Worm (Caenorhabditis elegans) whole organism, L4 larva: ENCODE measurements around the gene C45B2.6.

Experiments
- F10B5.3 ChIP-seq: sonication (generic microtip); optimal IDR thresholded peaks from 2 replicates; lab custom pipeline; 2016; ENCODE audit warnings: mild to moderate bottlenecking, missing genetic modification characterization, missing compliant biosample characterization
- aha-1 ChIP-seq: fragments of 150-350 bp; peaks from one replicate; lab custom pipeline; 2014; ENCODE audit warnings: missing biosample characterization, missing genetic modification characterization
- ceh-28 ChIP-seq: fragments of 150-350 bp; optimal IDR thresholded peaks from 2 replicates; lab custom pipeline; 2014; ENCODE audit warnings: missing biosample characterization, missing genetic modification reagents, missing genetic modification characterization
- daf-16 ChIP-seq, 3 experiments: sonication (generic microtip); optimal IDR thresholded peaks; 2 replicates each; lab custom pipeline; 2016 to 2017; ENCODE audit warnings: missing genetic modification characterization in 3 of 3, missing genetic modification reagents in 3 of 3, mild to moderate bottlenecking in 2 of 3, missing compliant biosample characterization in 2 of 3, missing biosample characterization in 1 of 3, moderate library complexity in 1 of 3
- dmd-6 ChIP-seq: fragments of 200-800 bp; sonication (Bioruptor generic); IDR thresholded peaks from 2 replicates; pipeline ENCODE4 v1.3.6; 2022; ENCODE audit warnings: missing genetic modification reagents, missing genetic modification characterization, missing compliant biosample characterization
- dmd-9 ChIP-seq: fragments of 200-800 bp; sonication (Bioruptor generic); IDR thresholded peaks from 2 replicates; pipeline ENCODE4 v1.3.6; 2022; ENCODE audit warnings: missing genetic modification reagents, missing genetic modification characterization, missing compliant biosample characterization
- dve-1 ChIP-seq: sonication (generic microtip); optimal IDR thresholded peaks from 2 replicates; lab custom pipeline; 2017; ENCODE audit warnings: antibody characterized with exemption, mild to moderate bottlenecking, missing genetic modification characterization, missing compliant biosample characterization; ENCODE audit not compliant: insufficient read depth
- fkh-10 ChIP-seq: fragments of 150-350 bp; optimal IDR thresholded peaks from 2 replicates; lab custom pipeline; 2014; ENCODE audit warnings: missing biosample characterization, missing genetic modification reagents, missing genetic modification characterization
- hlh-11 ChIP-seq: fragments of 200-800 bp; sonication (Bioruptor generic); optimal IDR thresholded peaks from 2 replicates; lab custom pipeline; 2018; ENCODE audit warnings: mild to moderate bottlenecking, missing genetic modification characterization, missing compliant biosample characterization
- hmg-1.1 ChIP-seq: fragments of 200-800 bp; sonication (Bioruptor generic); IDR thresholded peaks from 2 replicates; pipeline ENCODE4 v1.3.6; 2022; ENCODE audit warnings: missing genetic modification reagents, missing genetic modification characterization, missing compliant biosample characterization
- lsy-2 ChIP-seq, 2 experiments: fragments of 150-350 bp in 1 of 2; sonication (generic microtip) in 1 of 2; optimal IDR thresholded peaks; 2 replicates each; lab custom pipeline; 2014 to 2017; ENCODE audit warnings: missing biosample characterization in 2 of 2, missing genetic modification characterization in 2 of 2
- mdt-29 ChIP-seq: fragments of 200-800 bp; sonication (Bioruptor generic); IDR thresholded peaks from 2 replicates; pipeline ENCODE4 v1.3.6; 2022; ENCODE audit warnings: missing genetic modification reagents, missing genetic modification characterization, missing compliant biosample characterization
- nhr-28 ChIP-seq: fragments of 150-350 bp; optimal IDR thresholded peaks from 2 replicates; lab custom pipeline; 2014; ENCODE audit warnings: missing biosample characterization, missing genetic modification characterization
- php-3 ChIP-seq: fragments of 200-800 bp; sonication (Bioruptor generic); IDR thresholded peaks from 2 replicates; pipeline ENCODE4 v1.3.6; 2022; ENCODE audit warnings: missing genetic modification reagents, missing genetic modification characterization, missing compliant biosample characterization
- pqm-1 ChIP-seq: sonication (generic microtip); optimal IDR thresholded peaks from 2 replicates; lab custom pipeline; 2017; ENCODE audit warnings: missing biosample characterization, missing genetic modification characterization
- snpc-1.2 ChIP-seq: fragments of 200-800 bp; sonication (Bioruptor generic); IDR thresholded peaks from 2 replicates; pipeline ENCODE4 v1.3.6; 2022; ENCODE audit warnings: missing genetic modification reagents, missing genetic modification characterization, missing compliant biosample characterization
- unc-62 ChIP-seq, 3 experiments: fragments of 150-350 bp in 1 of 3; sonication (generic microtip); optimal IDR thresholded peaks in 2 of 3; peaks in 1 of 3; 1 replicate in 1 of 3; 2 replicates in 2 of 3; lab custom pipeline; 2014 to 2017; ENCODE audit warnings: missing biosample characterization in 3 of 3, missing genetic modification characterization in 3 of 3, missing genetic modification reagents in 3 of 3, missing genotype in 1 of 3

The C45B2.6 gene

DNA sequence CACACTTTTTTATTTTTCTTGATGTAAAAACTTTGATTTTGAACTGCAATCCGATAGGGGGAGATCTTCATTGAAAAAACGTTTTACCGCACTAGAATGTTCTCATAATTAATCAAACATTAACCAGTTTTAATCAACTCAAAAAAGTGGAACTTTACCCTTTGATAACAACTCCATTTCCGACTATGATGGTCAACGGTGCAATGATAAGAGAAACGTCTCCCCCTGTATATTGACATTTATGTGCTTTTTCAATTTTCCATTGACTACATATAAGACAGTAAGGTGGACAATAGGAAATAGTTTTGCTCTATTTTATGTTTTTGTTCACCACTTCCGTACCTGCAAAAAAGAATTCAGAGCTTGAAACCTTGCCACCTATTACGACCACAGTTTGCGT, 45.7 kb downstream of the C45B2.6 start (continued):
- TF ChIP-seq pqm-1 (tag; lab: Kevin White, UChicago) (peak; percentile 96), mdt-29 (GFP tag; lab: Robert Waterston, UW) (no peak)

DNA sequence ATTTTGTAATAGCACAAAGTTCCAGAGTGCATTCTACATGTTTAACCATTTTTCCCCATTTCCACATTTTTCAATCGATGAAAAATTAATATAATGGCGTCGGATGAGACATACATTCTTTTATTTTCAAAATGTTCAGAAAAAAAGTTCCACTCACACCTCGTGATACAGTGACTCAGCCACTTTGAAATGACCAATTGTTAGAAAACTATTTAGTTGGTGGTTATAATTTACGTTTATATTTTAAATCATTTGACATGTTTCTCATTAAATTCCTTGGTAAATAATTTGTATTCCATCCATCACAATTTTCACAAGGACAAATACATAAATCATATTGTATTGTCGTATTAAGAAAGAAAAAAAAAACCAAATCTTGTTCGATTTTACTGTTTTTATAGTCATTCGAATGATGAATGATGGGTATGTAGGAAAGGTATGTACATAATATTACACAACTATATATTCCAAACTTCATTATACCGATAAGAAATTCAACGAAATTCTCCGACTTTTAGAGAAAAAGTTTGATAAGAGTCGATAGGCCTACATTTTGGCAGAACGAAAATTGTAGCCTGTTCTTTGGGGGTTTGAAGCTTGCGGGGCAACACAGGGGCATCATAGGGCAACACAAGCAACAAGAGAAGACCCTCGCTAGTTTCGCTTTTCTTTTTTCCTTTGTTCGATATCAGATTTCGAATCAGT, 47.9 kb downstream of the C45B2.6 start:
- peak; percentile 65 for TF ChIP-seq nhr-28 (tag; lab: Kevin White, UChicago)
- TF ChIP-seq dve-1 (tag; lab: Kevin White, UChicago): peak; percentile 21
- peak; percentile 93 for TF ChIP-seq aha-1 (tag; lab: Kevin White, UChicago)
- peak in 1 of 2 experiments; percentile 13 for TF ChIP-seq unc-62 (GFP tag; optimal IDR thresholded peaks at IDR 0.05 in 1 of 2; lab: Kevin White, UChicago)
- TF ChIP-seq unc-62 (tag; optimal IDR thresholded peaks at IDR 0.05; lab: Kevin White, UChicago): no peak
- TF ChIP-seq daf-16 (GFP tag; optimal IDR thresholded peaks at IDR 0.05; lab: Kevin White, UChicago): no peak
- peak; percentile 22 for TF ChIP-seq daf-16 (tag; optimal IDR thresholded peaks at IDR 0.05; lab: Kevin White, UChicago)
- no peak for TF ChIP-seq dmd-9 (GFP tag; lab: Robert Waterston, UW)
- peak; percentile 40; the same call in 1 of the 2 replicates for TF ChIP-seq dmd-6 (GFP tag; lab: Robert Waterston, UW)
- no peak for TF ChIP-seq F10B5.3 (tag; lab: Kevin White, UChicago)
- TF ChIP-seq php-3 (GFP tag; lab: Robert Waterston, UW): peak; percentile 66; the same call in 1 of the 2 replicates
- peak; percentile 13 for TF ChIP-seq hlh-11 (tag; lab: Kevin White, UChicago)
- no peak for TF ChIP-seq hmg-1.1 (GFP tag; lab: Robert Waterston, UW)

DNA sequence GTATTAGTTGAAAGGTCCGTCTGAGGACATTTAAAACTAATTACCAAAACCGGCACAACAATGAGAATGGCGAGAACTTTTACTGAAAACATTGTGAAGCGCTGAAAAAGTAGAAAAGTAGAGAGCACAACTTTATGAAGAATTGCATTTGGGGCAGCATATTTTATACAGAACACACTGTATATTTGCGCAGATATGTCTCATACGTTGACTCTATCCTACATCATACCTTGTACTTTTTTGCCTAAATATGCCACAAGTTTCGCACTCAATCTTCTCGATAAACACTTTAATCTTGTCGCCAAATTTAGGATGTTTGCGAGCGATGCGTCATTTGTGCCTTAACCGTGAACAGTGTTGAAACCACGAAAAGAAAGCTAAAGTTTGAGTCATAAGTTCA, 50.6 kb downstream of the C45B2.6 start, which contains the start of gene C15H9.11:
TSS of gene C15H9.11 (minus strand) at position 101 of the 400 bp plus-strand sequence.
- TF ChIP-seq pqm-1 (tag; lab: Kevin White, UChicago) (no peak), lsy-2 (tag; optimal IDR thresholded peaks at IDR 0.05; lab: Kevin White, UChicago) (no peak), fkh-10 (GFP tag; lab: Kevin White, UChicago) (no peak), snpc-1.2 (GFP tag; lab: Robert Waterston, UW) (no peak), ceh-28 (tag; lab: Kevin White, UChicago) (no peak), php-3 (GFP tag; lab: Robert Waterston, UW) (no peak)
